Fruit fly (Drosophila melanogaster): ENCODE results near the gene CG18549.

Gene CG18549

dm6 chr3R:12408160-12408559, 40.9 kb upstream of the CG18549 start, which contains the start of gene CG5196 (continued):
- peak; percentile 43 for TF ChIP-seq Dek (tag; optimal IDR thresholded peaks at IDR 0.05)
- TF ChIP-seq kay (GFP tag; optimal IDR thresholded peaks at IDR 0.05) = no peak
- no peak for TF ChIP-seq da (GFP tag; optimal IDR thresholded peaks at IDR 0.05)
- peak; percentile 64 for TF ChIP-seq Dll (GFP tag; IDR thresholded peaks at IDR 0.05; ENCODE audit: partially characterized antibody)
- peak; percentile 29 for TF ChIP-seq Sin3A (optimal IDR thresholded peaks at IDR 0.05)
- TF ChIP-seq CG34376 (GFP tag; optimal IDR thresholded peaks at IDR 0.05) = peak; percentile 23
- peak; percentile 94 for TF ChIP-seq stwl (tag; optimal IDR thresholded peaks at IDR 0.05)
- TF ChIP-seq lbe (GFP tag; optimal IDR thresholded peaks at IDR 0.05) = peak; percentile 66
- peak; percentile 67; the same call in 1 of the 4 replicates for TF ChIP-seq chinmo (GFP tag; IDR thresholded peaks at IDR 0.05; ENCODE audit: partially characterized antibody)
- TF ChIP-seq Gug (GFP tag; IDR thresholded peaks at IDR 0.05) = no peak
- no peak for TF ChIP-seq sens-2 (GFP tag; IDR thresholded peaks at IDR 0.05)
- no peak for TF ChIP-seq dimm (GFP tag; IDR thresholded peaks at IDR 0.05)
- no peak for TF ChIP-seq Spps (tag; optimal IDR thresholded peaks at IDR 0.05)
- no peak for TF ChIP-seq Dip2 (GFP tag; IDR thresholded peaks at IDR 0.05)
- TF ChIP-seq Eip74EF (GFP tag; optimal IDR thresholded peaks at IDR 0.05) = no peak
- TF ChIP-seq odd (GFP tag; optimal IDR thresholded peaks at IDR 0.05) = no peak
- TF ChIP-seq pan (optimal IDR thresholded peaks at IDR 0.05) = no peak
- TF ChIP-seq pan (GFP tag; optimal IDR thresholded peaks at IDR 0.05 in 1 of 2, IDR thresholded peaks at IDR 0.05 in 1 of 2) = no peak
- TF ChIP-seq nerfin-2 (GFP tag; IDR thresholded peaks at IDR 0.05; ENCODE audit: partially characterized antibody) = peak; percentile 58; the same call in 1 of the 2 replicates
- TF ChIP-seq Med (GFP tag) = peak; percentile 49
- peak; percentile 72 for TF ChIP-seq Opbp (GFP tag; IDR thresholded peaks at IDR 0.05; ENCODE audit: partially characterized antibody)
- TF ChIP-seq CG7987 (GFP tag; optimal IDR thresholded peaks at IDR 0.05) = peak; percentile 25
- TF ChIP-seq hth (optimal IDR thresholded peaks at IDR 0.05) = no peak
- TF ChIP-seq CG9817 (tag; optimal IDR thresholded peaks at IDR 0.05) = no peak
- no peak for TF ChIP-seq ERR (GFP tag; optimal IDR thresholded peaks at IDR 0.05)
- peak; percentile 40 for TF ChIP-seq PHDP (tag; optimal IDR thresholded peaks at IDR 0.05)
- TF ChIP-seq Adf1 (GFP tag; IDR thresholded peaks at IDR 0.05) = peak; percentile 36; the same call in 1 of the 2 replicates
- TF ChIP-seq CG5953 (GFP tag; IDR thresholded peaks at IDR 0.05) = no peak
- no peak for TF ChIP-seq peb (GFP tag; IDR thresholded peaks at IDR 0.05)
- TF ChIP-seq Mrtf (GFP tag; IDR thresholded peaks at IDR 0.05) = no peak
- no peak for TF ChIP-seq prd (optimal IDR thresholded peaks at IDR 0.05)
- no peak for TF ChIP-seq prd (GFP tag; IDR thresholded peaks at IDR 0.05)
- no peak for TF ChIP-seq CG14050 (GFP tag; IDR thresholded peaks at IDR 0.05)
- TF ChIP-seq zfh2 (GFP tag; optimal IDR thresholded peaks at IDR 0.05) = no peak
- TF ChIP-seq CG13123 (GFP tag; optimal IDR thresholded peaks at IDR 0.05) = no peak
- TF ChIP-seq CG33557 (GFP tag; optimal IDR thresholded peaks at IDR 0.05) = no peak
- TF ChIP-seq CG13775 (GFP tag; optimal IDR thresholded peaks at IDR 0.05) = no peak
- TF ChIP-seq Dref (GFP tag; IDR thresholded peaks at IDR 0.05) = peak; percentile 93
- peak; percentile 47 for TF ChIP-seq bigmax (GFP tag; optimal IDR thresholded peaks at IDR 0.05)
- TF ChIP-seq CG4854 (GFP tag; optimal IDR thresholded peaks at IDR 0.05) = no peak
- no peak for TF ChIP-seq HLH54F (GFP tag; optimal IDR thresholded peaks at IDR 0.05)
- TF ChIP-seq tll (GFP tag; optimal IDR thresholded peaks at IDR 0.05) = no peak
- TF ChIP-seq CG18764 (GFP tag; optimal IDR thresholded peaks at IDR 0.05) = no peak
- TF ChIP-seq D (optimal IDR thresholded peaks at IDR 0.05) = no peak
- no peak for TF ChIP-seq D (GFP tag; optimal IDR thresholded peaks at IDR 0.05)
- no peak for TF ChIP-seq cato (GFP tag; optimal IDR thresholded peaks at IDR 0.05; ENCODE audit: borderline replicate concordance)
- no peak for TF ChIP-seq sr (GFP tag; IDR thresholded peaks at IDR 0.05)
- no peak for TF ChIP-seq Hr78 (GFP tag; optimal IDR thresholded peaks at IDR 0.05)
- no peak for TF ChIP-seq dm (GFP tag; optimal IDR thresholded peaks at IDR 0.05)
- TF ChIP-seq CG17802 (tag; optimal IDR thresholded peaks at IDR 0.05) = no peak
- peak; percentile 52 for TF ChIP-seq tna (GFP tag; IDR thresholded peaks at IDR 0.05; ENCODE audit: partially characterized antibody)
- TF ChIP-seq dysf (GFP tag; IDR thresholded peaks at IDR 0.05) = no peak

Data from whole organism, embryonic.